Worm (Caenorhabditis elegans) whole organism, L4/young adult: ENCODE results near the gene madf-4.

Source experiments
- W03F9.2 ChIP-seq: fragments of 150-350 bp; optimal IDR thresholded peaks from 2 replicates; lab custom pipeline; 2014; ENCODE audit warnings: missing biosample characterization, missing genetic modification characterization
- dao-5 ChIP-seq: sonication (generic microtip); optimal IDR thresholded peaks from 2 replicates; lab custom pipeline; 2016; ENCODE audit warnings: missing genotype, missing genetic modification characterization, moderate library complexity, missing compliant biosample characterization
- him-1 ChIP-seq: sonication (generic microtip); optimal IDR thresholded peaks from 2 replicates; lab custom pipeline; 2016; ENCODE audit warnings: missing genotype, missing genetic modification reagents, missing genetic modification characterization, missing compliant biosample characterization

Gene madf-4

ce11 chrV:9958231-9958630, 4.1 kb downstream of the madf-4 start, which contains the start of gene anmt-3:
anmt-3 (minus strand) TSS chrV:9958331.
- no peak for TF ChIP-seq dao-5 (tag; lab: Kevin White, UChicago)

- TF ChIP-seq him-1 (tag; lab: Kevin White, UChicago) = no peak
- TF ChIP-seq dao-5 (tag; lab: Kevin White, UChicago) = no peak
- no peak for TF ChIP-seq W03F9.2 (tag; lab: Kevin White, UChicago)
Observed at ce11 chrV:9952396-9952795, 9.9 kb downstream of the madf-4 start, which contains the start of gene mam-5. mam-5 (plus strand) TSS chrV:9952699.

ce11 chrV:9950861-9951260, 11.4 kb downstream of the madf-4 start, which contains the start of gene ttr-46:
ttr-46 (plus strand) TSS chrV:9951233.
- TF ChIP-seq him-1 (tag; lab: Kevin White, UChicago) (no peak), dao-5 (tag; lab: Kevin White, UChicago) (no peak), W03F9.2 (tag; lab: Kevin White, UChicago) (no peak)

- TF ChIP-seq dao-5 (tag; lab: Kevin White, UChicago) = no peak
- TF ChIP-seq W03F9.2 (tag; lab: Kevin White, UChicago) = no peak
- no peak for TF ChIP-seq him-1 (tag; lab: Kevin White, UChicago)
Observed at ce11 chrV:9948840-9949239, 13.5 kb downstream of the madf-4 start, which contains the start of gene nlp-58. nlp-58 (minus strand) TSS chrV:9948940.

- no peak for TF ChIP-seq dao-5 (tag; lab: Kevin White, UChicago)
- TF ChIP-seq him-1 (tag; lab: Kevin White, UChicago) = no peak
- no peak for TF ChIP-seq W03F9.2 (tag; lab: Kevin White, UChicago)
Observed at ce11 chrV:9944093-9944492, 18.2 kb downstream of the madf-4 start, which contains the start of gene sre-28. sre-28 (plus strand) TSS chrV:9944393.

ce11 chrV:9943039-9943438, 19.3 kb downstream of the madf-4 start, which contains the start of gene fipr-12:
fipr-12 (plus strand) TSS chrV:9943339.
- TF ChIP-seq W03F9.2 (tag; lab: Kevin White, UChicago) (no peak), dao-5 (tag; lab: Kevin White, UChicago) (no peak), him-1 (tag; lab: Kevin White, UChicago) (no peak)

- no peak for TF ChIP-seq him-1 (tag; lab: Kevin White, UChicago)
- no peak for TF ChIP-seq W03F9.2 (tag; lab: Kevin White, UChicago)
- no peak for TF ChIP-seq dao-5 (tag; lab: Kevin White, UChicago)
Observed at ce11 chrV:9937435-9937834, 24.9 kb downstream of the madf-4 start, which contains the start of gene srj-33. srj-33 (minus strand) TSS chrV:9937535.

- TF ChIP-seq him-1 (tag; lab: Kevin White, UChicago) = no peak
- TF ChIP-seq dao-5 (tag; lab: Kevin White, UChicago) = no peak
- no peak for TF ChIP-seq W03F9.2 (tag; lab: Kevin White, UChicago)
Observed at ce11 chrV:9930612-9931065, 31.7 kb downstream of the madf-4 start, which contains the start of the genes rmh-2 and suds-3. rmh-2 (minus strand) TSS chrV:9930775. suds-3 (plus strand) TSS chrV:9931015.

ce11 chrV:9927954-9928353, 34.3 kb downstream of the madf-4 start:
- TF ChIP-seq dao-5 (tag; lab: Kevin White, UChicago) (no peak), W03F9.2 (tag; lab: Kevin White, UChicago) (no peak), him-1 (tag; lab: Kevin White, UChicago) (no peak)

- TF ChIP-seq dao-5 (tag; lab: Kevin White, UChicago) (no peak), W03F9.2 (tag; lab: Kevin White, UChicago) (no peak), him-1 (tag; lab: Kevin White, UChicago) (no peak)
Observed at ce11 chrV:9927381-9927780, 34.9 kb downstream of the madf-4 start.

- TF ChIP-seq dao-5 (tag; lab: Kevin White, UChicago) (no peak), him-1 (tag; lab: Kevin White, UChicago) (no peak), W03F9.2 (tag; lab: Kevin White, UChicago) (no peak)
Observed at ce11 chrV:9926240-9926639, 36.1 kb downstream of the madf-4 start, which contains the start of gene C50H2.13. C50H2.13 (plus strand) TSS chrV:9926540.

- TF ChIP-seq him-1 (tag; lab: Kevin White, UChicago) (no peak), dao-5 (tag; lab: Kevin White, UChicago) (no peak), W03F9.2 (tag; lab: Kevin White, UChicago) (no peak)
Observed at ce11 chrV:9925647-9926046, 36.6 kb downstream of the madf-4 start.

ce11 chrV:9924389-9924788, 37.9 kb downstream of the madf-4 start:
- TF ChIP-seq him-1 (tag; lab: Kevin White, UChicago) = no peak

- TF ChIP-seq dao-5 (tag; lab: Kevin White, UChicago) (no peak), him-1 (tag; lab: Kevin White, UChicago) (no peak), W03F9.2 (tag; lab: Kevin White, UChicago) (no peak)
Observed at ce11 chrV:9922481-9922880, 39.8 kb downstream of the madf-4 start, which contains the start of gene C50H2.7. C50H2.7 (plus strand) TSS chrV:9922781.
